Fruit fly (Drosophila melanogaster): ENCODE data around the gene CG3690.

The CG3690 gene

dm6 chrX:955873-956272 lies 4.2 kb upstream of the CG3690 start (continued):
- TF ChIP-seq N (GFP tag; optimal IDR thresholded peaks at IDR 0.05) (no peak), Hnf4 (GFP tag; optimal IDR thresholded peaks at IDR 0.05) (no peak), lola (GFP tag; optimal IDR thresholded peaks at IDR 0.05) (no peak), Hr78 (GFP tag; optimal IDR thresholded peaks at IDR 0.05) (no peak), tai (GFP tag; optimal IDR thresholded peaks at IDR 0.05) (no peak), dsf (GFP tag; optimal IDR thresholded peaks at IDR 0.05; ENCODE audit: borderline replicate concordance) (no peak), CrebA (GFP tag; optimal IDR thresholded peaks at IDR 0.05; ENCODE audit: borderline replicate concordance) (no peak), brk (GFP tag; optimal IDR thresholded peaks at IDR 0.05) (no peak), fru (GFP tag; optimal IDR thresholded peaks at IDR 0.05) (peak; percentile 10)

DNA sequence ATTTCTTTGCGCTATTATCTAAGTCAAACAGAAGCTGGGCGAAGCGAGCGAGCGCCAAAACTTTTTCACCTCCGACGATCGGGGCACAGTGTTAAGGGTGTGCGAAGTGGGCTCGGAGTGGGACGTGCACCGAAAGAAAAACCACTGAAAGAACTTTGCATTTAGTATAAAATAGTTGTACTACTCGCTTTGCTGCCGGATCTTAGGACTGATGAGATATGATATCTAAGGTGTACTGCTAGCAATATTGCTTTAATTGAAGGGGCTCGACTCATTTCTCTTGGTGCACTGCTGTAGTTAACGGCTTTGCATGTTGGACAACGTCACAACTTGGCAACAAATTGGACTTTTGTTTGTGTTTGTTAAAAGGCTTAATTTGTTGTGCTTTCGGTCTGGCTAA lies 2.1 kb upstream of the CG3690 start:
- TF ChIP-seq ey (GFP tag; optimal IDR thresholded peaks at IDR 0.05) = no peak
- no peak for TF ChIP-seq Hr78 (GFP tag; optimal IDR thresholded peaks at IDR 0.05)
- no peak for TF ChIP-seq Rel (GFP tag; optimal IDR thresholded peaks at IDR 0.05)
- no peak for TF ChIP-seq Rel (tag; optimal IDR thresholded peaks at IDR 0.05)
- TF ChIP-seq rgr (GFP tag; optimal IDR thresholded peaks at IDR 0.05) = peak; percentile 13
- no peak for TF ChIP-seq lola (GFP tag; optimal IDR thresholded peaks at IDR 0.05)
- peak in 1 of 2 experiments; percentile 26 for TF ChIP-seq foxo (GFP tag; optimal IDR thresholded peaks at IDR 0.05)
- TF ChIP-seq h (GFP tag; optimal IDR thresholded peaks at IDR 0.05) = peak; percentile 8

dm6 chrX:948285-948556 lies 3.5 kb downstream of the CG3690 start:
- TF ChIP-seq Dif (GFP tag; optimal IDR thresholded peaks at IDR 0.05; ENCODE audit: partially characterized antibody) = no peak
- TF ChIP-seq Mio (GFP tag; optimal IDR thresholded peaks at IDR 0.05) = no peak
- TF ChIP-seq h (GFP tag; optimal IDR thresholded peaks at IDR 0.05) = peak; percentile 9
- no peak for TF ChIP-seq pan (optimal IDR thresholded peaks at IDR 0.05)
- no peak for TF ChIP-seq fru (GFP tag; optimal IDR thresholded peaks at IDR 0.05)
- no peak for TF ChIP-seq dmrt93B (GFP tag; optimal IDR thresholded peaks at IDR 0.05)
- peak in 1 of 2 experiments; percentile 18 for TF ChIP-seq foxo (GFP tag; optimal IDR thresholded peaks at IDR 0.05)
- TF ChIP-seq Hr78 (GFP tag; optimal IDR thresholded peaks at IDR 0.05) = no peak

DNA sequence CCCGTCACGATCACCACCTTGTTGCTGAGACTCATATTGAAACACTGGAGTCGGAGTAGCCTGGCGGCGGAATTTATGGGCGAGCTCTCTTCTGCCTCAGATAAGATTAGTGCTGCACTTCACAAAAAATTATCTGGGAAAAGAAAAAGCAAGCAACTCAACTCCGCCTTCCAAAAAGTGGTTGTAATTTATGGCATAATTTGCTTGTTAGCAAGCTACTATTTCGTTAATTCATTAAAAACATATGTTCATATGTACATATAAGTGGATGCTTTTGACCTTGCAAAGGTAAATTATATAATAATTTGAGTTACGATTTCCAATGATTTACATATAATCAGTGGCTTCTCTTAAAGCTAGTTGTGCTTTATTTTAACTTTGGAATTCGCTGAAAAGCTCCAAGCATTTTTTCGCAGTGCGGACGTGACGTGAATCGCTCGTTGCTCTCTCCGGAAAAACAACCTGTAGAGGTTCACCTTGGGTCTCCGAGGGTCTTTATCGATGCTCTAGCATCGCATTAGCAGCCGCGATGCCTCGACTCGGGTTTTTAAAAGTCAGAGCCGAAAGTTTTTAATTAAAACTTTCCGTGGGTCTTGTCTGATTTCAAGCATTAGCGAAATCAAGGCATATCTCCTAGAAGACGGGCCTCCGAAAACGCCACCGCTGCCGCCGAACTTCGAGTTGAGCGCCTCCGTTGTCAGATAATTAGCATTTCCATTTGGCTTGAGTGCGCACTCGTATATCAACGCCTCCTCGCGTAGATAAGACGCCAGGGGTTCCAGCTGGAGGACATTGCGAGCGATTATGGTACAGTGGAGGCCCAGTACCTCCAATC lies 4.0 kb downstream of the CG3690 start, which contains the start of gene CG3699:
Gene CG3699 (minus strand): TSS at position 51 of the 835 bp plus-strand sequence.
- TF ChIP-seq foxo (GFP tag; optimal IDR thresholded peaks at IDR 0.05) = peak in 1 of 2 experiments; percentile 58
- no peak for TF ChIP-seq jim (GFP tag; optimal IDR thresholded peaks at IDR 0.05)
- no peak for TF ChIP-seq Mio (GFP tag; optimal IDR thresholded peaks at IDR 0.05)
- TF ChIP-seq psq (GFP tag; optimal IDR thresholded peaks at IDR 0.05) = peak; percentile 44
- TF ChIP-seq Dfd (GFP tag; optimal IDR thresholded peaks at IDR 0.05) = no peak
- peak; percentile 57 for TF ChIP-seq HLH106 (tag; optimal IDR thresholded peaks at IDR 0.05)
- TF ChIP-seq ey (GFP tag; optimal IDR thresholded peaks at IDR 0.05) = peak; percentile 40
- TF ChIP-seq br (GFP tag; optimal IDR thresholded peaks at IDR 0.05) = peak; percentile 57
- TF ChIP-seq h (GFP tag; optimal IDR thresholded peaks at IDR 0.05) = peak; percentile 27
- TF ChIP-seq sv (GFP tag; optimal IDR thresholded peaks at IDR 0.05) = peak; percentile 21
- peak; percentile 61 for TF ChIP-seq fru (GFP tag; optimal IDR thresholded peaks at IDR 0.05)
- TF ChIP-seq Jra (GFP tag; optimal IDR thresholded peaks at IDR 0.05) = no peak
- no peak for TF ChIP-seq CG32264 (GFP tag; optimal IDR thresholded peaks at IDR 0.05)
- peak; percentile 53 for TF ChIP-seq OdsH (GFP tag; optimal IDR thresholded peaks at IDR 0.05)
- peak; percentile 43 for TF ChIP-seq rgr (GFP tag; optimal IDR thresholded peaks at IDR 0.05)
- no peak for TF ChIP-seq tai (GFP tag; optimal IDR thresholded peaks at IDR 0.05)
- peak; percentile 55 for TF ChIP-seq dmrt93B (GFP tag; optimal IDR thresholded peaks at IDR 0.05)
- peak; percentile 53 for TF ChIP-seq Sp1 (GFP tag; optimal IDR thresholded peaks at IDR 0.05)

- TF ChIP-seq jim (GFP tag; optimal IDR thresholded peaks at IDR 0.05) = no peak
- TF ChIP-seq h (GFP tag; optimal IDR thresholded peaks at IDR 0.05) = peak; percentile 29
Observed at dm6 chrX:946162-946561, 5.5 kb downstream of the CG3690 start.

dm6 chrX:945446-946013 lies 6.2 kb downstream of the CG3690 start, which contains the start of gene CG3703:
TSS of gene CG3703 (minus strand) at chrX:945773.
- TF ChIP-seq Rel (GFP tag; optimal IDR thresholded peaks at IDR 0.05) (no peak), Rel (tag; optimal IDR thresholded peaks at IDR 0.05) (peak; percentile 97), Hr78 (GFP tag; optimal IDR thresholded peaks at IDR 0.05) (no peak)
